Worm (Caenorhabditis elegans) whole organism, mixed stage, embryonic: ENCODE measurements around the gene skr-18.

ENCODE experiments used
- M03D4.4 ChIP-seq: sonication (generic microtip); optimal IDR thresholded peaks from 2 replicates; lab custom pipeline; 2017; ENCODE audit warnings: mild to moderate bottlenecking, missing genetic modification characterization, missing compliant biosample characterization
- bed-3 ChIP-seq: fragments of 200-800 bp; sonication (Bioruptor generic); optimal IDR thresholded peaks from 3 replicates; lab custom pipeline; 2018; ENCODE audit warnings: mild to moderate bottlenecking, missing genetic modification characterization, moderate library complexity, missing compliant biosample characterization
- blmp-1 ChIP-seq: fragments of 150-350 bp; optimal IDR thresholded peaks from 2 replicates; lab custom pipeline; 2014; ENCODE audit warnings: missing biosample characterization, missing genetic modification characterization
- ceh-39 ChIP-seq: fragments of 150-350 bp; optimal IDR thresholded peaks from 2 replicates; lab custom pipeline; 2014; ENCODE audit warnings: missing biosample characterization, missing genetic modification characterization
- ceh-43 ChIP-seq: fragments of 200-800 bp; sonication (Bioruptor generic); optimal IDR thresholded peaks from 2 replicates; lab custom pipeline; 2018; ENCODE audit warnings: mild to moderate bottlenecking, missing genetic modification characterization, moderate library complexity, missing compliant biosample characterization
- ceh-83 ChIP-seq: fragments of 200-800 bp; sonication (Bioruptor generic); optimal IDR thresholded peaks from 2 replicates; lab custom pipeline; 2018; ENCODE audit warnings: mild to moderate bottlenecking, missing genetic modification characterization, missing compliant biosample characterization
- ces-1 ChIP-seq: fragments of 150-350 bp; optimal IDR thresholded peaks from 2 replicates; lab custom pipeline; 2014; ENCODE audit warnings: missing biosample characterization, missing genetic modification reagents, missing genetic modification characterization
- cnd-1 ChIP-seq: fragments of 200-800 bp; sonication (Bioruptor generic); optimal IDR thresholded peaks from 2 replicates; lab custom pipeline; 2018; ENCODE audit warnings: mild to moderate bottlenecking, missing genetic modification characterization, missing compliant biosample characterization
- drap-1 ChIP-seq: fragments of 200-800 bp; sonication (Bioruptor generic); optimal IDR thresholded peaks from 3 replicates; lab custom pipeline; 2018; ENCODE audit warnings: mild to moderate bottlenecking, missing genetic modification characterization, missing compliant biosample characterization
- elt-1 ChIP-seq: sonication (generic microtip); optimal IDR thresholded peaks from 2 replicates; lab custom pipeline; 2017; ENCODE audit warnings: missing genetic modification characterization, mild to moderate bottlenecking, missing compliant biosample characterization, antibody characterized with exemption, moderate library complexity, borderline replicate concordance; ENCODE audit not compliant: insufficient read depth
- elt-3 ChIP-seq: fragments of 150-350 bp; optimal IDR thresholded peaks from 2 replicates; lab custom pipeline; 2014; ENCODE audit warnings: missing biosample characterization, missing genetic modification characterization
- flh-1 ChIP-seq: fragments of 200-800 bp; sonication (Bioruptor generic); optimal IDR thresholded peaks from 2 replicates; lab custom pipeline; 2018; ENCODE audit warnings: mild to moderate bottlenecking, missing genetic modification characterization, moderate library complexity, missing compliant biosample characterization
- ham-2 ChIP-seq: fragments of 200-800 bp; sonication (Bioruptor generic); optimal IDR thresholded peaks from 2 replicates; lab custom pipeline; 2018; ENCODE audit warnings: mild to moderate bottlenecking, missing genetic modification characterization, missing compliant biosample characterization
- lin-13 ChIP-seq: fragments of 150-350 bp; optimal IDR thresholded peaks from 2 replicates; lab custom pipeline; 2014; ENCODE audit warnings: missing biosample characterization, missing genetic modification characterization
- lin-32 ChIP-seq: fragments of 200-800 bp; sonication (Bioruptor generic); optimal IDR thresholded peaks from 2 replicates; lab custom pipeline; 2018; ENCODE audit warnings: mild to moderate bottlenecking, missing genetic modification characterization, missing compliant biosample characterization
- lsy-2 ChIP-seq: fragments of 150-350 bp; optimal IDR thresholded peaks from 2 replicates; lab custom pipeline; 2014; ENCODE audit warnings: missing biosample characterization, missing genetic modification characterization
- mab-5 ChIP-seq: fragments of 150-350 bp; optimal IDR thresholded peaks from 2 replicates; lab custom pipeline; 2014; ENCODE audit warnings: missing biosample characterization, missing genetic modification characterization
- mep-1 ChIP-seq: fragments of 150-350 bp; optimal IDR thresholded peaks from 2 replicates; lab custom pipeline; 2017; ENCODE audit warnings: missing biosample characterization, missing genetic modification reagents, missing genetic modification characterization, inconsistent platforms
- nhr-12 ChIP-seq: fragments of 150-350 bp; optimal IDR thresholded peaks from 2 replicates; lab custom pipeline; 2014; ENCODE audit warnings: missing biosample characterization, missing genetic modification characterization
- nhr-2 ChIP-seq: fragments of 150-350 bp; optimal IDR thresholded peaks from 2 replicates; lab custom pipeline; 2014; ENCODE audit warnings: missing biosample characterization, missing genetic modification characterization
- nhr-28 ChIP-seq: fragments of 150-350 bp; optimal IDR thresholded peaks from 2 replicates; lab custom pipeline; 2014; ENCODE audit warnings: missing biosample characterization, missing genetic modification characterization
- nhr-76 ChIP-seq: sonication (generic microtip); optimal IDR thresholded peaks from 2 replicates; lab custom pipeline; 2017; ENCODE audit warnings: missing biosample characterization, missing genetic modification characterization
- pha-4 ChIP-seq: fragments of 150-350 bp; optimal IDR thresholded peaks from 2 replicates; lab custom pipeline; 2018; ENCODE audit warnings: missing biosample characterization, missing genetic modification reagents, missing genetic modification characterization
- sem-2 ChIP-seq: fragments of 200-800 bp; sonication (Bioruptor generic); optimal IDR thresholded peaks from 2 replicates; lab custom pipeline; 2018; ENCODE audit warnings: mild to moderate bottlenecking, missing genetic modification characterization, missing compliant biosample characterization
- snpc-4 ChIP-seq: fragments of 150-350 bp; optimal IDR thresholded peaks from 2 replicates; lab custom pipeline; 2014; ENCODE audit warnings: missing biosample characterization, missing genetic modification characterization
- sptf-1 ChIP-seq: sonication (generic microtip); optimal IDR thresholded peaks from 2 replicates; lab custom pipeline; 2017; ENCODE audit warnings: mild to moderate bottlenecking, missing genetic modification characterization, moderate library complexity, missing compliant biosample characterization
- tbx-8 ChIP-seq: fragments of 200-800 bp; sonication (Bioruptor generic); optimal IDR thresholded peaks from 2 replicates; lab custom pipeline; 2018; ENCODE audit warnings: mild to moderate bottlenecking, missing genetic modification characterization, moderate library complexity, missing compliant biosample characterization
- unc-39 ChIP-seq: fragments of 150-350 bp; optimal IDR thresholded peaks from 2 replicates; lab custom pipeline; 2014; ENCODE audit warnings: missing biosample characterization, missing genetic modification characterization
- unc-62 ChIP-seq: fragments of 150-350 bp; optimal IDR thresholded peaks from 2 replicates; lab custom pipeline; 2014; ENCODE audit warnings: missing biosample characterization, missing genetic modification reagents, missing genetic modification characterization
- zip-8 ChIP-seq: fragments of 150-350 bp; optimal IDR thresholded peaks from 2 replicates; lab custom pipeline; 2014; ENCODE audit warnings: missing biosample characterization, missing genetic modification characterization
- ztf-11 ChIP-seq: fragments of 150-350 bp; optimal IDR thresholded peaks from 2 replicates; lab custom pipeline; 2014; ENCODE audit warnings: missing biosample characterization, missing genetic modification characterization

The skr-18 gene

ce11 chrIV:762486-763376 lies 32.5 kb downstream of the skr-18 start:
- TF ChIP-seq M03D4.4 (tag; lab: Kevin White, UChicago) (no peak), ztf-11 (no peak), ceh-43 (no peak), ces-1 (GFP tag; lab: Kevin White, UChicago) (no peak), mab-5 (tag; lab: Kevin White, UChicago) (no peak), pha-4 (no peak), nhr-76 (tag; lab: Kevin White, UChicago) (no peak), bed-3 (no peak), unc-62 (GFP tag; lab: Kevin White, UChicago) (no peak), ceh-39 (tag; lab: Kevin White, UChicago) (no peak), cnd-1 (tag; lab: Kevin White, UChicago) (no peak), sem-2 (no peak), drap-1 (GFP tag; lab: Kevin White, UChicago) (no peak), lsy-2 (no peak), ceh-83 (GFP tag; lab: Kevin White, UChicago) (no peak), nhr-28 (no peak), blmp-1 (no peak), elt-1 (tag; lab: Kevin White, UChicago) (no peak), mep-1 (tag; lab: Kevin White, UChicago) (no peak)

ce11 chrIV:762016-762459 lies 33.2 kb downstream of the skr-18 start:
- TF ChIP-seq ztf-11 = no peak
- no peak for TF ChIP-seq nhr-2 (tag; lab: Kevin White, UChicago)
- TF ChIP-seq tbx-8 (GFP tag; lab: Kevin White, UChicago) = no peak
- TF ChIP-seq ham-2 (GFP tag; lab: Kevin White, UChicago) = no peak
- no peak for TF ChIP-seq cnd-1 (tag; lab: Kevin White, UChicago)
- no peak for TF ChIP-seq elt-1 (tag; lab: Kevin White, UChicago)
- no peak for TF ChIP-seq pha-4
- TF ChIP-seq ces-1 (GFP tag; lab: Kevin White, UChicago) = no peak
- TF ChIP-seq sptf-1 = no peak
- no peak for TF ChIP-seq lin-32 (GFP tag; lab: Kevin White, UChicago)

DNA sequence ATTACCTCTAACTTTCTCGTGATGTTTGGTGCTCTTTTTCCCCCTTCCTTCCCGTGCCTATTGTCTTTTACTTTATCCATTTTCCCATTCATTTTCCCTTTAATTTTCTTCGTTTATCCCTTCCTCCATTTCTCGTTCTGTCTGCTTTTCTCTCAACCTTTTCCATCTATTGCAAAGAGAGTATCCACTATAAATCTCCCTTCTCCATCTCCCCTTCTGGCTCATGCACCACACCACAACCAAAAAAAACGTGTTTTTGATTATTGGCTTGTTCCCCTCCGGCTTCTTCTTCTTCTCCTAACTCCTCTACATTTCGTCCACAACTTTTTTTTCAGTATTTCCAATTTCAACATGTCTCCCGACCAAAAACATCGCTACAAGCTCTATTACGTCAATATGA lies 35.0 kb downstream of the skr-18 start, which contains the start of gene gst-40:
TSS of gene gst-40 (plus strand) at position 236 of the 400 bp plus-strand sequence.
- TF ChIP-seq unc-62 (GFP tag; lab: Kevin White, UChicago) (no peak), ceh-43 (no peak)

- TF ChIP-seq elt-3 (no peak), ham-2 (GFP tag; lab: Kevin White, UChicago) (no peak), ces-1 (GFP tag; lab: Kevin White, UChicago) (no peak), ztf-11 (no peak), snpc-4 (no peak), pha-4 (no peak), drap-1 (GFP tag; lab: Kevin White, UChicago) (no peak), bed-3 (no peak), blmp-1 (no peak), nhr-76 (tag; lab: Kevin White, UChicago) (no peak), zip-8 (tag; lab: Kevin White, UChicago) (no peak), flh-1 (GFP tag; lab: Kevin White, UChicago) (no peak), unc-39 (tag; lab: Kevin White, UChicago) (no peak)
Measured at ce11 chrIV:757548-757947, 37.7 kb downstream of the skr-18 start.

DNA sequence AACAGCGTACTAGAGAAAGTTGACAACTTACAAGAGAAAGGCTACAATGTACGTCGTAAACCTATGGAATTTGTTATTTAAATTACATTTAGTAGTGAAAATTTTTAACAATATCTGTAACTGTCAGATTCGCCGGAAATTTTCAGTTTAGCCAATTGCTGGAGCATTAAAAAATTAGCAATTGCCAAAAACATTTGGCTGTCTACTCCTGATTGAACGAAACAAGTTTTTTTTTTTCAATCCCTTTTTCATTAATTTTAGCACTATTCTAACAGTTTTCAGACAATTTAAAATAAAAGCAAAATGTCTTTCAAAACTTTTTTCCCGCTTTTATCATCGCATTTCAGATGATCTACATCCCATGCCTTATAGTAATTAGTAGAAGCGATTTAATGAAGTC lies 38.3 kb downstream of the skr-18 start:
- no peak for TF ChIP-seq ztf-11
- TF ChIP-seq, all 35 proteins: peak for 0

DNA sequence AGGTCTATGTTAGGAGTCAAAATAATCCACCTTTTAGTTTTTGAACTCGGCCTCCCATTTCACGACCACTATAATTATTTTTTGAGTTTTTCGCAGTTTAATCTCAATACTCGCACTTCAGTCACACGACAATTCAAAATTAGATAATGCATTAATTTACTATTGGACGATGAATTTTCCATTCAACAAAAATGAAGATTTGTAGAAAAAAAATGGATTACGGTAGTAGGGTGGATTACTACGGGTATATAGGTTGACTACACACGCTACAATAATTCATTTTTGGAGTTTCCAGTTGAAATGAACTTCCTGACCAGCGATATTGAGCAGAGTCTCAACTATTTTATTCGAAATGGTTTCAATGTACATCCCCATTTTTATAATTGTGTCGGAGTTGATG lies 38.8 kb downstream of the skr-18 start, which contains the start of gene srt-23:
TSS of gene srt-23 (plus strand) at position 301 of the 400 bp plus-strand sequence.
- TF ChIP-seq lsy-2 = no peak
- TF ChIP-seq M03D4.4 (tag; lab: Kevin White, UChicago) = no peak
- no peak for TF ChIP-seq mep-1 (tag; lab: Kevin White, UChicago)
- TF ChIP-seq sptf-1 = no peak
- TF ChIP-seq bed-3 = no peak
- TF ChIP-seq zip-8 (tag; lab: Kevin White, UChicago) = no peak
- no peak for TF ChIP-seq lin-32 (GFP tag; lab: Kevin White, UChicago)
- TF ChIP-seq ham-2 (GFP tag; lab: Kevin White, UChicago) = no peak
- no peak for TF ChIP-seq mab-5 (tag; lab: Kevin White, UChicago)
- no peak for TF ChIP-seq lin-13 (tag; lab: Kevin White, UChicago)
- TF ChIP-seq tbx-8 (GFP tag; lab: Kevin White, UChicago) = no peak
- TF ChIP-seq flh-1 (GFP tag; lab: Kevin White, UChicago) = no peak
- TF ChIP-seq nhr-12 (tag; lab: Kevin White, UChicago) = no peak
- no peak for TF ChIP-seq sem-2
- no peak for TF ChIP-seq ceh-39 (tag; lab: Kevin White, UChicago)
- TF ChIP-seq snpc-4 = no peak
- TF ChIP-seq elt-3 = no peak
- no peak for TF ChIP-seq cnd-1 (tag; lab: Kevin White, UChicago)
- TF ChIP-seq ceh-43 = no peak
